Fruit fly (Drosophila melanogaster) whole organism, embryonic: Measurements from ENCODE around the gene hob.
A peak's percentile ranks its signal among the peaks of the same experiment; 100 is the strongest.

Experiments
- ATbp ChIP-seq: fragments of 200-800 bp; sonication (Bioruptor generic); optimal IDR thresholded peaks from 2 replicates; lab custom pipeline; 2017; ENCODE audit warnings: missing biosample characterization, mild to moderate bottlenecking, missing genetic modification characterization, missing genetic modification reagents
- B-H1 ChIP-seq: fragments of 200-800 bp; sonication (Bioruptor generic); IDR thresholded peaks from 3 replicates; pipeline ENCODE4 v1.3.6; 2022; ENCODE audit warnings: missing biosample characterization, missing genetic modification characterization
- Bgb ChIP-seq: fragments of 200-800 bp; sonication (Bioruptor generic); IDR thresholded peaks from 2 replicates; pipeline ENCODE4 v1.3.6; 2022; ENCODE audit warnings: missing biosample characterization, missing genetic modification characterization; ENCODE audit not compliant: partially characterized antibody
- CG1024 ChIP-seq: fragments of 200-800 bp; sonication (Bioruptor generic); IDR thresholded peaks from 2 replicates; pipeline ENCODE4 v1.3.6; 2022; ENCODE audit warnings: missing biosample characterization, missing genetic modification characterization
- CG13287 ChIP-seq: fragments of 200-800 bp; sonication (Bioruptor generic); IDR thresholded peaks from 2 replicates; pipeline ENCODE4 v1.3.6; 2022; ENCODE audit warnings: missing biosample characterization, missing genetic modification characterization; ENCODE audit not compliant: partially characterized antibody
- CG15073 ChIP-seq: fragments of 200-800 bp; sonication (Bioruptor generic); optimal IDR thresholded peaks from 2 replicates; lab custom pipeline; 2016; ENCODE audit warnings: missing biosample characterization, missing genetic modification characterization
- CG16779 ChIP-seq: fragments of 200-800 bp; sonication (Bioruptor generic); IDR thresholded peaks from 2 replicates; pipeline ENCODE4 v1.3.6; 2022; ENCODE audit warnings: missing biosample characterization, missing genetic modification characterization
- CG2875 ChIP-seq: fragments of 200-800 bp; sonication (Bioruptor generic); optimal IDR thresholded peaks from 2 replicates; lab custom pipeline; 2017; ENCODE audit warnings: missing biosample characterization, mild to moderate bottlenecking, missing genetic modification characterization, missing genetic modification reagents
- CG30020 ChIP-seq: fragments of 200-800 bp; optimal IDR thresholded peaks from 2 replicates; lab custom pipeline; 2019; ENCODE audit warnings: missing biosample characterization, mild to moderate bottlenecking, missing genetic modification characterization, moderate library complexity
- CG3163 ChIP-seq: fragments of 200-800 bp; sonication (Bioruptor generic); optimal IDR thresholded peaks from 3 replicates; lab custom pipeline; 2016; ENCODE audit warnings: missing biosample characterization, missing genetic modification characterization
- CG32767 ChIP-seq: fragments of 200-800 bp; sonication (Bioruptor generic); IDR thresholded peaks from 2 replicates; pipeline ENCODE4 v1.3.6; 2022; ENCODE audit warnings: missing biosample characterization, missing genetic modification characterization
- CG4328 ChIP-seq: fragments of 200-800 bp; sonication (Bioruptor generic); optimal IDR thresholded peaks from 3 replicates; lab custom pipeline; 2017; ENCODE audit warnings: missing biosample characterization, missing genetic modification reagents, missing genetic modification characterization
- CG8290 ChIP-seq, 3 experiments: fragments of 200-800 bp; sonication (Bioruptor generic); optimal IDR thresholded peaks; 2 replicates each; lab custom pipeline; 2016 to 2019; ENCODE audit warnings: missing biosample characterization in 3 of 3, missing genetic modification characterization in 3 of 3, mild to moderate bottlenecking in 2 of 3, moderate library complexity in 1 of 3
- CG8359 ChIP-seq: fragments of 200-800 bp; sonication (Bioruptor generic); optimal IDR thresholded peaks from 2 replicates; lab custom pipeline; 2017; ENCODE audit warnings: missing biosample characterization, mild to moderate bottlenecking, missing genetic modification characterization, borderline replicate concordance
- CHES-1-like ChIP-seq: fragments of 200-800 bp; sonication (Bioruptor generic); optimal IDR thresholded peaks from 2 replicates; lab custom pipeline; 2016; ENCODE audit warnings: missing biosample characterization, missing genetic modification characterization
- Chrac-16 ChIP-seq: fragments of 200-800 bp; sonication (Bioruptor generic); optimal IDR thresholded peaks from 3 replicates; lab custom pipeline; 2016; ENCODE audit warnings: missing biosample characterization, missing genetic modification characterization
- Drgx ChIP-seq: fragments of 200-800 bp; sonication (Bioruptor generic); IDR thresholded peaks from 2 replicates; pipeline ENCODE4 v1.3.6; 2022; ENCODE audit warnings: missing biosample characterization, missing genetic modification characterization
- H15 ChIP-seq: fragments of 200-800 bp; sonication (Bioruptor generic); IDR thresholded peaks from 3 replicates; pipeline ENCODE4 v1.3.6; 2022; ENCODE audit warnings: missing biosample characterization, missing genetic modification characterization
- HLHmδ ChIP-seq: fragments of 200-800 bp; sonication (Bioruptor generic); optimal IDR thresholded peaks from 2 replicates; lab custom pipeline; 2018; ENCODE audit warnings: missing biosample characterization, mild to moderate bottlenecking, missing genetic modification characterization, moderate library complexity
- Hmx ChIP-seq: fragments of 200-800 bp; sonication (Bioruptor generic); optimal IDR thresholded peaks from 2 replicates; lab custom pipeline; 2016; ENCODE audit warnings: missing biosample characterization, missing genetic modification characterization
- Mad ChIP-seq: fragments of 200-800 bp; sonication (Bioruptor generic); optimal IDR thresholded peaks from 2 replicates; lab custom pipeline; 2016; ENCODE audit warnings: missing biosample characterization, missing genetic modification characterization
- Med ChIP-seq: fragments of 200-800 bp; sonication (Bioruptor generic); peaks from one replicate; lab custom pipeline; 2016; ENCODE audit warnings: missing biosample characterization, missing genetic modification characterization, mild to moderate bottlenecking, inconsistent platforms, moderate library complexity
- Meics ChIP-seq: fragments of 200-800 bp; sonication (Bioruptor generic); optimal IDR thresholded peaks from 2 replicates; lab custom pipeline; 2017; ENCODE audit warnings: missing biosample characterization, mild to moderate bottlenecking, missing genetic modification characterization
- Neu2 ChIP-seq: fragments of 200-800 bp; sonication (Bioruptor generic); optimal IDR thresholded peaks from 3 replicates; lab custom pipeline; 2016; ENCODE audit warnings: missing biosample characterization, missing genetic modification characterization, borderline replicate concordance
- Opbp ChIP-seq: fragments of 200-800 bp; sonication (Bioruptor generic); IDR thresholded peaks from 3 replicates; pipeline ENCODE4 v1.3.6; 2022; ENCODE audit warnings: missing biosample characterization, missing genetic modification characterization; ENCODE audit not compliant: partially characterized antibody
- Optix ChIP-seq: fragments of 200-800 bp; sonication (Bioruptor generic); IDR thresholded peaks from 3 replicates; pipeline ENCODE4 v1.3.6; 2022; ENCODE audit warnings: missing biosample characterization, missing genetic modification characterization
- Rfx ChIP-seq: fragments of 200-800 bp; sonication (Bioruptor generic); IDR thresholded peaks from 2 replicates; pipeline ENCODE4 v1.3.6; 2022; ENCODE audit warnings: missing biosample characterization, missing genetic modification characterization
- Usf ChIP-seq: fragments of 200-800 bp; sonication (Bioruptor generic); optimal IDR thresholded peaks from 2 replicates; lab custom pipeline; 2017; ENCODE audit warnings: missing genotype, missing biosample characterization, missing genetic modification characterization
- YL-1 ChIP-seq: fragments of 200-800 bp; sonication (Bioruptor generic); optimal IDR thresholded peaks from 3 replicates; lab custom pipeline; 2017; ENCODE audit warnings: missing biosample characterization, mild to moderate bottlenecking, missing genetic modification characterization
- ara ChIP-seq: fragments of 200-800 bp; sonication (Bioruptor generic); IDR thresholded peaks from 2 replicates; pipeline ENCODE4 v1.3.6; 2022; ENCODE audit warnings: missing biosample characterization, missing genetic modification characterization
- bowl ChIP-seq: fragments of 200-800 bp; sonication (Bioruptor generic); IDR thresholded peaks from 2 replicates; pipeline ENCODE4 v1.3.6; 2022; ENCODE audit warnings: missing biosample characterization, missing genetic modification characterization
- corto ChIP-seq: fragments of 200-800 bp; sonication (Bioruptor generic); optimal IDR thresholded peaks from 2 replicates; lab custom pipeline; 2016; ENCODE audit warnings: missing biosample characterization, mild to moderate bottlenecking, missing genetic modification characterization, moderate library complexity
- crc ChIP-seq: fragments of 200-800 bp; sonication (Bioruptor generic); optimal IDR thresholded peaks from 2 replicates; lab custom pipeline; 2016; ENCODE audit warnings: missing biosample characterization, missing genetic modification characterization
- cwo ChIP-seq: fragments of 200-800 bp; sonication (Bioruptor generic); optimal IDR thresholded peaks from 3 replicates; lab custom pipeline; 2017; ENCODE audit warnings: missing biosample characterization, missing genetic modification characterization, mild to moderate bottlenecking, moderate library complexity, missing genetic modification reagents
- dmrt11E ChIP-seq: fragments of 200-800 bp; sonication (Bioruptor generic); optimal IDR thresholded peaks from 3 replicates; lab custom pipeline; 2018; ENCODE audit warnings: missing biosample characterization, mild to moderate bottlenecking, missing genetic modification characterization, moderate library complexity
- eve ChIP-seq, 2 experiments: fragments of >200 bp; optimal IDR thresholded peaks; 2 replicates each; lab custom pipeline; 2017; ENCODE audit warnings: missing biosample characterization in 2 of 2, missing genetic modification characterization in 2 of 2
- ftz-f1 ChIP-seq: fragments of 200-800 bp; sonication (Bioruptor generic); optimal IDR thresholded peaks from 2 replicates; lab custom pipeline; 2016; ENCODE audit warnings: missing biosample characterization, missing genetic modification characterization
- gce ChIP-seq: fragments of 200-800 bp; sonication (Bioruptor generic); IDR thresholded peaks from 3 replicates; pipeline ENCODE4 v1.3.6; 2022; ENCODE audit warnings: missing biosample characterization, missing genetic modification characterization
- her ChIP-seq: fragments of 200-800 bp; sonication (Bioruptor generic); optimal IDR thresholded peaks from 2 replicates; lab custom pipeline; 2016; ENCODE audit warnings: missing biosample characterization, missing genetic modification characterization
- lab ChIP-seq: fragments of 200-800 bp; sonication (Bioruptor generic); optimal IDR thresholded peaks from 3 replicates; lab custom pipeline; 2017; ENCODE audit warnings: missing biosample characterization, missing genetic modification characterization, mild to moderate bottlenecking, moderate library complexity, missing genetic modification reagents
- lola ChIP-seq, 3 experiments: fragments of >200 bp in 2 of 3; fragments of 200-800 bp in 1 of 3; sonication (Bioruptor generic) in 1 of 3; optimal IDR thresholded peaks; 2 replicates each; lab custom pipeline; 2017 to 2019; ENCODE audit warnings: missing biosample characterization in 3 of 3, missing genetic modification characterization in 3 of 3, mild to moderate bottlenecking in 1 of 3, moderate library complexity in 1 of 3
- pzg ChIP-seq: fragments of 200-800 bp; sonication (Bioruptor generic); optimal IDR thresholded peaks from 3 replicates; lab custom pipeline; 2018; ENCODE audit warnings: missing biosample characterization, mild to moderate bottlenecking, missing genetic modification characterization, moderate library complexity
- row ChIP-seq: fragments of 200-800 bp; sonication (Bioruptor generic); IDR thresholded peaks from 3 replicates; pipeline ENCODE4 v1.3.6; 2022; ENCODE audit warnings: missing biosample characterization, missing genetic modification characterization
- schlank ChIP-seq: fragments of 200-800 bp; sonication (Bioruptor generic); optimal IDR thresholded peaks from 2 replicates; lab custom pipeline; 2018; ENCODE audit warnings: missing biosample characterization, mild to moderate bottlenecking, missing genetic modification characterization
- scrt ChIP-seq: fragments of 200-800 bp; sonication (Bioruptor generic); optimal IDR thresholded peaks from 2 replicates; lab custom pipeline; 2018; ENCODE audit warnings: missing biosample characterization, mild to moderate bottlenecking, missing genetic modification characterization, moderate library complexity
- sd ChIP-seq: fragments of 200-800 bp; sonication (Bioruptor generic); optimal IDR thresholded peaks from 3 replicates; lab custom pipeline; 2018; ENCODE audit warnings: missing biosample characterization, mild to moderate bottlenecking, missing genetic modification characterization, moderate library complexity
- sob ChIP-seq: fragments of 200-800 bp; sonication (Bioruptor generic); IDR thresholded peaks from 2 replicates; pipeline ENCODE4 v1.3.6; 2022; ENCODE audit warnings: missing biosample characterization, missing genetic modification characterization
- vnd ChIP-seq: fragments of 200-800 bp; sonication (Bioruptor generic); IDR thresholded peaks from 3 replicates; pipeline ENCODE4 v1.3.6; 2022; ENCODE audit warnings: missing biosample characterization, missing genetic modification characterization; ENCODE audit not compliant: partially characterized antibody

Gene hob

dm6 chr3L:3218859-3219258 lies at the start of gene hob, which contains the start of gene nSMase (continued):
- TF ChIP-seq Meics (no peak), ftz-f1 (GFP tag; lab: Kevin White, UChicago) (peak; percentile 27), CHES-1-like (GFP tag; lab: Kevin White, UChicago) (peak; percentile 66), Med (GFP tag; lab: Kevin White, UChicago) (peak; percentile 76), her (GFP tag; lab: Kevin White, UChicago) (no peak), YL-1 (GFP tag; lab: Kevin White, UChicago) (peak; percentile 71), CG13287 (GFP tag; lab: Robert Waterston, UW) (peak; percentile 29; the same call in 1 of the 2 replicates), pzg (peak; percentile 84)
- TF ChIP-seq, all 482 proteins: peak for 44

DNA sequence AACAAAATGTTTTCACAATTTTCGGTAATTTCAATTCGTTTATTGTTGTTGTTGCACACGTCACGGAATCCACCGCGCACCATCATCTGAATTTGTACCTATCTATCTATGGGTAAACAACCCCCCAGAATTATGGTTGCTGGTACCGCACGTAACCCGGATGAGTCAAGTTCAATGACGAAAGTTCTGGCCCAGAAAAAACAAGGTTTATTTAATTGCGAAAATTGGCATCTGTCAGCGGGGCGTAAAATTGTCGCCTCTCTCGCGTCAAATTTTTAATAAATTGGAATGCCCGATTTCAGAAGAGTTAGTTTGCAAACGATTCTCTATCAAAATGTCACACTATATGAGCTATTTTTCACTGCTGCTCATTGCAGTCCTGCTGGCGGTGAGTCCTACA lies 49.4 kb upstream of the hob start, which contains the start of gene CG34265:
Gene CG34265 (plus strand): TSS at position 301 of the 400 bp plus-strand sequence.
- TF ChIP-seq Neu2 (GFP tag; lab: Kevin White, UChicago), result no peak
- no peak for TF ChIP-seq lab (GFP tag; lab: Kevin White, UChicago)
- no peak for TF ChIP-seq HLHmδ (GFP tag; lab: Kevin White, UChicago)
- TF ChIP-seq eve (GFP tag; optimal IDR thresholded peaks at IDR 0.05; lab: Kevin White, UChicago), result no peak
- TF ChIP-seq vnd (GFP tag; lab: Robert Waterston, UW), result no peak
- TF ChIP-seq scrt, result no peak
- TF ChIP-seq CG32767 (GFP tag; lab: Robert Waterston, UW), result no peak
- no peak for TF ChIP-seq CG8359 (GFP tag; lab: Kevin White, UChicago)
- no peak for TF ChIP-seq Rfx (GFP tag; lab: Robert Waterston, UW)
- no peak for TF ChIP-seq Optix (GFP tag; lab: Robert Waterston, UW)
- TF ChIP-seq lola (GFP tag; optimal IDR thresholded peaks at IDR 0.05; lab: Kevin White, UChicago), result no peak
- no peak for TF ChIP-seq CG8290 (GFP tag; optimal IDR thresholded peaks at IDR 0.05; lab: Kevin White, UChicago)
- TF ChIP-seq CG8290 (tag; optimal IDR thresholded peaks at IDR 0.05; lab: Kevin White, UChicago), result no peak
- TF ChIP-seq Chrac-16 (GFP tag; lab: Kevin White, UChicago), result no peak
- no peak for TF ChIP-seq gce (GFP tag; lab: Robert Waterston, UW)
- no peak for TF ChIP-seq corto (GFP tag; lab: Kevin White, UChicago)
- no peak for TF ChIP-seq ATbp
- no peak for TF ChIP-seq CG1024
- no peak for TF ChIP-seq schlank (tag; lab: Kevin White, UChicago)
- no peak for TF ChIP-seq Hmx
- TF ChIP-seq CG2875 (GFP tag; lab: Kevin White, UChicago), result no peak

- TF ChIP-seq CG16779 (GFP tag; lab: Robert Waterston, UW) (no peak), CG30020 (tag; lab: Kevin White, UChicago) (no peak), Mad (GFP tag; lab: Kevin White, UChicago) (no peak), Drgx (no peak), crc (GFP tag; lab: Kevin White, UChicago) (no peak), bowl (GFP tag; lab: Robert Waterston, UW) (no peak), pzg (no peak), CG4328 (GFP tag; lab: Kevin White, UChicago) (no peak), Bgb (GFP tag; lab: Robert Waterston, UW) (no peak), Opbp (no peak), Meics (no peak), H15 (GFP tag; lab: Robert Waterston, UW) (no peak), ara (GFP tag; lab: Robert Waterston, UW) (no peak), Usf (GFP tag; lab: Kevin White, UChicago) (no peak), row (GFP tag; lab: Robert Waterston, UW) (no peak), CG15073 (GFP tag; lab: Kevin White, UChicago) (no peak), dmrt11E (tag; lab: Kevin White, UChicago) (no peak), cwo (GFP tag; lab: Kevin White, UChicago) (peak; percentile 26), CG3163 (GFP tag; lab: Kevin White, UChicago) (no peak), B-H1 (GFP tag; lab: Robert Waterston, UW) (no peak), sd (tag; lab: Kevin White, UChicago) (no peak), sob (no peak)
Observed at dm6 chr3L:3266306-3266705, 47.6 kb upstream of the hob start.
